Worm (Caenorhabditis elegans) whole organism, young adult: ENCODE measurements around the gene srh-128.

Source experiments
- B0019.2 ChIP-seq: fragments of 200-800 bp; sonication (Bioruptor generic); conservative IDR thresholded peaks from 2 replicates; pipeline ENCODE4 v1.3.6; 2022; ENCODE audit warnings: missing genetic modification reagents, missing genetic modification characterization, missing compliant biosample characterization
- B0035.1 ChIP-seq: sonication (generic microtip); optimal IDR thresholded peaks from 2 replicates; lab custom pipeline; 2016; ENCODE audit warnings: missing genetic modification characterization, mild to moderate bottlenecking, missing compliant biosample characterization, missing genotype, missing genetic modification reagents
- B0261.1 ChIP-seq: sonication (generic microtip); optimal IDR thresholded peaks from 2 replicates; lab custom pipeline; 2016; ENCODE audit warnings: mild to moderate bottlenecking, missing genetic modification characterization, moderate library complexity, missing compliant biosample characterization
- C06A6.2 ChIP-seq: fragments of 200-800 bp; sonication (Bioruptor generic); conservative IDR thresholded peaks from 2 replicates; pipeline ENCODE4 v1.3.6; 2022; ENCODE audit warnings: missing genetic modification characterization, missing compliant biosample characterization
- F22D6.2 ChIP-seq: sonication (generic microtip); optimal IDR thresholded peaks from 2 replicates; lab custom pipeline; 2016; ENCODE audit warnings: mild to moderate bottlenecking, missing genetic modification characterization, missing compliant biosample characterization
- F23B12.7 ChIP-seq: sonication (generic microtip); optimal IDR thresholded peaks from 2 replicates; lab custom pipeline; 2017; ENCODE audit warnings: missing genetic modification characterization, mild to moderate bottlenecking, missing compliant biosample characterization, antibody characterized with exemption, moderate library complexity; ENCODE audit not compliant: insufficient read depth
- F39B2.1 ChIP-seq: fragments of 200-800 bp; sonication (Bioruptor generic); IDR thresholded peaks from 2 replicates; pipeline ENCODE4 v1.3.6; 2022; ENCODE audit warnings: missing genetic modification reagents, missing genetic modification characterization, missing compliant biosample characterization
- F52B5.7 ChIP-seq: sonication (generic microtip); optimal IDR thresholded peaks from 2 replicates; lab custom pipeline; 2016; ENCODE audit warnings: mild to moderate bottlenecking, missing genetic modification characterization, missing compliant biosample characterization
- F55B11.4 ChIP-seq: sonication (generic microtip); optimal IDR thresholded peaks from 2 replicates; lab custom pipeline; 2016; ENCODE audit warnings: missing compliant biosample characterization, missing genetic modification characterization, borderline replicate concordance; ENCODE audit not compliant: insufficient read depth
- K11D2.4 ChIP-seq: fragments of 200-800 bp; sonication (Bioruptor generic); IDR thresholded peaks from 2 replicates; pipeline ENCODE4 v1.3.6; 2022; ENCODE audit warnings: missing genetic modification reagents, missing genetic modification characterization, missing compliant biosample characterization
- T26A5.8 ChIP-seq: sonication (generic microtip); optimal IDR thresholded peaks from 2 replicates; lab custom pipeline; 2016; ENCODE audit warnings: missing genetic modification characterization, missing compliant biosample characterization
- Y79H2A.3 ChIP-seq: fragments of 200-800 bp; sonication (Bioruptor generic); conservative IDR thresholded peaks from 2 replicates; pipeline ENCODE4 v1.3.6; 2022; ENCODE audit warnings: missing genetic modification reagents, missing genetic modification characterization, missing compliant biosample characterization
- Y95B8A.8 ChIP-seq: fragments of 200-800 bp; sonication (Bioruptor generic); IDR thresholded peaks from 2 replicates; pipeline ENCODE4 v1.3.6; 2022; ENCODE audit warnings: missing genetic modification reagents, missing genetic modification characterization, missing compliant biosample characterization
- ZK185.1 ChIP-seq: sonication (generic microtip); optimal IDR thresholded peaks from 2 replicates; lab custom pipeline; 2016; ENCODE audit warnings: mild to moderate bottlenecking, missing genetic modification characterization, missing compliant biosample characterization; ENCODE audit not compliant: poor library complexity, severe bottlenecking
- aptf-2 ChIP-seq: fragments of 200-800 bp; sonication (Bioruptor generic); conservative IDR thresholded peaks from 2 replicates; pipeline ENCODE4 v1.3.6; 2022; ENCODE audit warnings: missing genetic modification reagents, missing genetic modification characterization, missing compliant biosample characterization
- aptf-3 ChIP-seq: fragments of 200-800 bp; sonication (Bioruptor generic); IDR thresholded peaks from 2 replicates; pipeline ENCODE4 v1.3.6; 2022; ENCODE audit warnings: missing genetic modification characterization, missing compliant biosample characterization
- attf-5 ChIP-seq: fragments of 200-800 bp; sonication (Bioruptor generic); optimal IDR thresholded peaks from 2 replicates; lab custom pipeline; 2018; ENCODE audit warnings: mild to moderate bottlenecking, missing genetic modification characterization, missing compliant biosample characterization
- bed-2 ChIP-seq: fragments of 200-800 bp; sonication (Bioruptor generic); IDR thresholded peaks from 2 replicates; pipeline ENCODE4 v1.3.6; 2022; ENCODE audit warnings: missing genetic modification reagents, missing genetic modification characterization, missing compliant biosample characterization
- ceh-100 ChIP-seq: fragments of 200-800 bp; sonication (Bioruptor generic); IDR thresholded peaks from 2 replicates; pipeline ENCODE4 v1.3.6; 2022; ENCODE audit warnings: missing genetic modification reagents, missing genetic modification characterization, missing compliant biosample characterization
- ceh-27 ChIP-seq: fragments of 200-800 bp; sonication (Bioruptor generic); optimal IDR thresholded peaks from 2 replicates; lab custom pipeline; 2018; ENCODE audit warnings: mild to moderate bottlenecking, missing genetic modification characterization, moderate library complexity, missing compliant biosample characterization
- ceh-79 ChIP-seq: sonication (generic microtip); optimal IDR thresholded peaks from 2 replicates; lab custom pipeline; 2017; ENCODE audit warnings: mild to moderate bottlenecking, missing genetic modification characterization, missing compliant biosample characterization
- ceh-91 ChIP-seq: fragments of 200-800 bp; sonication (Bioruptor generic); IDR thresholded peaks from 2 replicates; pipeline ENCODE4 v1.3.6; 2022; ENCODE audit warnings: missing genetic modification reagents, missing genetic modification characterization, missing compliant biosample characterization
- chd-7 ChIP-seq: sonication (generic microtip); optimal IDR thresholded peaks from 2 replicates; lab custom pipeline; 2016; ENCODE audit warnings: mild to moderate bottlenecking, missing genetic modification characterization, moderate library complexity, missing compliant biosample characterization
- dox-1 ChIP-seq: fragments of 200-800 bp; sonication (Bioruptor generic); IDR thresholded peaks from 2 replicates; pipeline ENCODE4 v1.3.6; 2022; ENCODE audit warnings: missing genetic modification reagents, missing genetic modification characterization, missing compliant biosample characterization
- egl-44 ChIP-seq: fragments of 200-800 bp; sonication (Bioruptor generic); IDR thresholded peaks from 2 replicates; pipeline ENCODE4 v1.3.6; 2022; ENCODE audit warnings: missing genetic modification reagents, missing genetic modification characterization, missing compliant biosample characterization
- fkh-3 ChIP-seq: sonication (generic microtip); optimal IDR thresholded peaks from 2 replicates; lab custom pipeline; 2016; ENCODE audit warnings: mild to moderate bottlenecking, missing genetic modification characterization, missing compliant biosample characterization
- gei-17 ChIP-seq: fragments of 200-800 bp; sonication (Bioruptor generic); optimal IDR thresholded peaks from 2 replicates; lab custom pipeline; 2018; ENCODE audit warnings: mild to moderate bottlenecking, missing genetic modification characterization, missing compliant biosample characterization
- hmg-1.2 ChIP-seq: fragments of 200-800 bp; sonication (Bioruptor generic); IDR thresholded peaks from 2 replicates; pipeline ENCODE4 v1.3.6; 2022; ENCODE audit warnings: missing genetic modification reagents, missing genetic modification characterization, missing compliant biosample characterization
- hsf-1 ChIP-seq: fragments of 200-800 bp; sonication (Bioruptor generic); IDR thresholded peaks from 2 replicates; pipeline ENCODE4 v1.3.6; 2022; ENCODE audit warnings: missing genetic modification reagents, missing genetic modification characterization, missing compliant biosample characterization
- let-607 ChIP-seq, 2 experiments: fragments of 200-800 bp in 1 of 2; sonication (Bioruptor generic) in 1 of 2; sonication (generic microtip) in 1 of 2; optimal IDR thresholded peaks; 2 replicates each; lab custom pipeline; 2016 to 2018; ENCODE audit warnings: mild to moderate bottlenecking in 2 of 2, missing compliant biosample characterization in 2 of 2, missing genetic modification characterization in 2 of 2, moderate library complexity in 2 of 2, missing genotype in 1 of 2
- lir-1 ChIP-seq: fragments of 200-800 bp; sonication (Bioruptor generic); conservative IDR thresholded peaks from 2 replicates; pipeline ENCODE4 v1.3.6; 2022; ENCODE audit warnings: missing genetic modification reagents, missing genetic modification characterization, missing compliant biosample characterization
- lsy-27 ChIP-seq: sonication (generic microtip); optimal IDR thresholded peaks from 2 replicates; lab custom pipeline; 2017; ENCODE audit warnings: missing genetic modification characterization, mild to moderate bottlenecking, missing compliant biosample characterization, antibody characterized with exemption, missing genotype, borderline replicate concordance; ENCODE audit not compliant: insufficient read depth
- madf-10 ChIP-seq: sonication (generic microtip); optimal IDR thresholded peaks from 2 replicates; lab custom pipeline; 2016; ENCODE audit warnings: mild to moderate bottlenecking, missing genetic modification characterization, missing compliant biosample characterization
- nfya-2 ChIP-seq: fragments of 200-800 bp; sonication (Bioruptor generic); IDR thresholded peaks from 2 replicates; pipeline ENCODE4 v1.3.6; 2022; ENCODE audit warnings: missing genetic modification reagents, missing genetic modification characterization, missing compliant biosample characterization
- nhr-120 ChIP-seq: fragments of 200-800 bp; sonication (Bioruptor generic); IDR thresholded peaks from 2 replicates; pipeline ENCODE4 v1.3.6; 2022; ENCODE audit warnings: missing genetic modification characterization, missing compliant biosample characterization
- nhr-179 ChIP-seq: sonication (generic microtip); optimal IDR thresholded peaks from 2 replicates; lab custom pipeline; 2016; ENCODE audit warnings: mild to moderate bottlenecking, missing genetic modification characterization, missing compliant biosample characterization
- rpc-1 ChIP-seq, 2 experiments: fragments of 150-350 bp in 1 of 2; sonication (generic microtip) in 1 of 2; optimal IDR thresholded peaks; 2 replicates each; lab custom pipeline; 2014 to 2018; ENCODE audit warnings: missing biosample characterization in 1 of 2, missing genetic modification characterization in 1 of 2, missing genetic modification reagents in 1 of 2, missing genotype in 1 of 2
- sdz-38 ChIP-seq: sonication (generic microtip); optimal IDR thresholded peaks from 2 replicates; lab custom pipeline; 2016; ENCODE audit warnings: missing genotype, missing genetic modification characterization, missing compliant biosample characterization
- snpc-4 ChIP-seq, 5 experiments: fragments of 150-350 bp in 1 of 5; sonication (generic microtip) in 4 of 5; optimal IDR thresholded peaks; 2 replicates each; lab custom pipeline; 2014 to 2018; ENCODE audit warnings: missing genetic modification characterization in 5 of 5, missing biosample characterization in 3 of 5, antibody characterized with exemption in 2 of 5, mild to moderate bottlenecking in 2 of 5, missing compliant biosample characterization in 2 of 5, missing genotype in 2 of 5, moderate library complexity in 2 of 5, missing genetic modification reagents in 1 of 5
- somi-1 ChIP-seq: fragments of 200-800 bp; sonication (Bioruptor generic); optimal IDR thresholded peaks from 2 replicates; lab custom pipeline; 2018; ENCODE audit warnings: mild to moderate bottlenecking, missing genetic modification characterization, missing compliant biosample characterization
- unc-62 ChIP-seq: fragments of 150-350 bp; optimal IDR thresholded peaks from 2 replicates; lab custom pipeline; 2014; ENCODE audit warnings: missing biosample characterization, missing genetic modification reagents, missing genetic modification characterization
- ztf-26 ChIP-seq: sonication (generic microtip); optimal IDR thresholded peaks from 2 replicates; lab custom pipeline; 2017; ENCODE audit warnings: missing genetic modification characterization, missing compliant biosample characterization
- ztf-3 ChIP-seq: fragments of 200-800 bp; sonication (Bioruptor generic); optimal IDR thresholded peaks from 2 replicates; lab custom pipeline; 2018; ENCODE audit warnings: mild to moderate bottlenecking, missing genetic modification characterization, missing compliant biosample characterization
- ztf-6 ChIP-seq: fragments of 200-800 bp; sonication (Bioruptor generic); IDR thresholded peaks from 2 replicates; pipeline ENCODE4 v1.3.6; 2022; ENCODE audit warnings: missing genetic modification reagents, missing genetic modification characterization, missing compliant biosample characterization

The srh-128 gene

DNA sequence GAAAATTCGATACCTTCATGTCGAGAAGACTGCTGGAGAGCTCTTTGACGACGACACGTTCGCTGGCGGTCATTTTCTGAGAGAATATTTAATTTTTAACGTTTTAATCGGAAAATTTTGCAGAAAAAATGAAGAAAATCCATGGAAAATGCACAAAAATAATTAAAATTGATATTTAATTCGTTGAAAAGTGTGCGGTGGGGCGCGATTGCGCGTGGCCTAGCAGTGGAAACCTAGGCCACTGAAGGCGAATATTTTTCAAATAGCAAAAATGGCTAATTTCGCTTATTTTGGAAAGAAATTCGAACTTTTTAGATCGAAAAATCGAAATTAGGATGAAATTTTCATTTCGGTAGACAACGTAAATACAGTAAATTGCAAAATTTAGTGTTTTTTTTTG is 47.4 kb upstream of the srh-128 start, which contains the start of gene F29A7.6 (continued):
- peak; percentile 38 for TF ChIP-seq ceh-100 (GFP tag; lab: Robert Waterston, UW)
- no peak for TF ChIP-seq unc-62 (GFP tag; lab: Kevin White, UChicago)
- no peak for TF ChIP-seq aptf-3 (GFP tag; lab: Robert Waterston, UW)
- no peak for TF ChIP-seq B0261.1 (tag; lab: Kevin White, UChicago)
- TF ChIP-seq B0019.2: no peak
- no peak for TF ChIP-seq T26A5.8 (tag; lab: Kevin White, UChicago)
- TF ChIP-seq C06A6.2 (GFP tag; lab: Robert Waterston, UW): no peak
- no peak for TF ChIP-seq nhr-179 (tag; lab: Kevin White, UChicago)
- TF ChIP-seq B0035.1 (tag; lab: Kevin White, UChicago): no peak
- no peak for TF ChIP-seq lir-1 (GFP tag; lab: Robert Waterston, UW)
- no peak for TF ChIP-seq gei-17
- TF ChIP-seq ztf-6 (GFP tag; lab: Robert Waterston, UW): no peak
- TF ChIP-seq bed-2 (GFP tag; lab: Robert Waterston, UW): 0 out of 2 replicates have a peak, but pooled peaks have one; percentile 55
- no peak for TF ChIP-seq madf-10 (tag; lab: Kevin White, UChicago)
- TF ChIP-seq ceh-91 (GFP tag; lab: Robert Waterston, UW): no peak
- no peak for TF ChIP-seq ceh-79 (tag; lab: Kevin White, UChicago)
- TF ChIP-seq hsf-1: no peak
- TF ChIP-seq attf-5 (GFP tag; lab: Kevin White, UChicago): peak; percentile 66
- TF ChIP-seq F55B11.4: no peak
- peak; percentile 54; the same call in 1 of the 2 replicates for TF ChIP-seq aptf-2 (GFP tag; lab: Robert Waterston, UW)
- no peak for TF ChIP-seq ZK185.1
- TF ChIP-seq egl-44 (GFP tag; lab: Robert Waterston, UW): no peak
- no peak for TF ChIP-seq nfya-2 (GFP tag; lab: Robert Waterston, UW)
- TF ChIP-seq F22D6.2 (tag; lab: Kevin White, UChicago): no peak
- no peak for TF ChIP-seq Y95B8A.8
- no peak for TF ChIP-seq lsy-27 (tag; lab: Kevin White, UChicago)
- TF ChIP-seq sdz-38: no peak
- no peak for TF ChIP-seq ztf-3 (GFP tag; lab: Kevin White, UChicago)
- TF ChIP-seq let-607 (tag; optimal IDR thresholded peaks at IDR 0.05; lab: Kevin White, UChicago): no peak
- no peak for TF ChIP-seq chd-7 (tag; lab: Kevin White, UChicago)
- TF ChIP-seq F39B2.1 (GFP tag; lab: Robert Waterston, UW): no peak
- TF ChIP-seq nhr-120: no peak
- TF ChIP-seq hmg-1.2 (GFP tag; lab: Robert Waterston, UW): no peak
- TF ChIP-seq fkh-3 (tag; lab: Kevin White, UChicago): no peak
- no peak for TF ChIP-seq Y79H2A.3 (GFP tag; lab: Robert Waterston, UW)
- TF ChIP-seq dox-1: peak; percentile 63; the same call in 1 of the 2 replicates
- peak; percentile 54 for TF ChIP-seq ceh-27 (GFP tag; lab: Kevin White, UChicago)
- no peak for TF ChIP-seq somi-1 (GFP tag; lab: Kevin White, UChicago)
- no peak for TF ChIP-seq ztf-26
- no peak for TF ChIP-seq rpc-1 (optimal IDR thresholded peaks at IDR 0.05; lab: Kevin White, UChicago)
- no peak for TF ChIP-seq rpc-1 (tag; optimal IDR thresholded peaks at IDR 0.05; lab: Kevin White, UChicago)
- no peak for TF ChIP-seq snpc-4 (GFP tag; optimal IDR thresholded peaks at IDR 0.05; lab: Kevin White, UChicago)
- no peak for TF ChIP-seq snpc-4 (tag; optimal IDR thresholded peaks at IDR 0.05; lab: Kevin White, UChicago)
- no peak for TF ChIP-seq F23B12.7 (tag; lab: Kevin White, UChicago)
- TF ChIP-seq K11D2.4: no peak
- no peak for TF ChIP-seq F52B5.7 (tag; lab: Kevin White, UChicago)
